Worm (Caenorhabditis elegans) whole organism, L3 larva: ENCODE results near the gene ergo-1.

Experiments
- R02D3.7 ChIP-seq: fragments of 150-350 bp; optimal IDR thresholded peaks from 2 replicates; lab custom pipeline; 2014; ENCODE audit warnings: missing biosample characterization, missing genetic modification characterization
- ZK546.5 ChIP-seq: sonication (generic microtip); optimal IDR thresholded peaks from 2 replicates; lab custom pipeline; 2017; ENCODE audit warnings: missing biosample characterization, missing genetic modification characterization
- aly-2 ChIP-seq: fragments of 150-350 bp; optimal IDR thresholded peaks from 2 replicates; lab custom pipeline; 2014; ENCODE audit warnings: missing biosample characterization, missing genetic modification characterization
- ceh-16 ChIP-seq: sonication (generic microtip); optimal IDR thresholded peaks from 2 replicates; lab custom pipeline; 2017; ENCODE audit warnings: missing biosample characterization, missing genetic modification characterization
- ceh-28 ChIP-seq: fragments of 150-350 bp; optimal IDR thresholded peaks from 2 replicates; lab custom pipeline; 2014; ENCODE audit warnings: missing biosample characterization, missing genetic modification reagents, missing genetic modification characterization
- ceh-9 ChIP-seq: sonication (generic microtip); optimal IDR thresholded peaks from 2 replicates; lab custom pipeline; 2018; ENCODE audit warnings: missing biosample characterization, missing genetic modification characterization
- egl-27 ChIP-seq: sonication (generic microtip); optimal IDR thresholded peaks from 4 replicates; lab custom pipeline; 2017; ENCODE audit warnings: missing biosample characterization, missing genetic modification reagents, missing genetic modification characterization
- egl-5 ChIP-seq: fragments of 150-350 bp; optimal IDR thresholded peaks from 2 replicates; lab custom pipeline; 2017; ENCODE audit warnings: missing biosample characterization, missing genetic modification reagents, missing genetic modification characterization, inconsistent platforms
- elt-1 ChIP-seq: fragments of 150-350 bp; optimal IDR thresholded peaks from 2 replicates; lab custom pipeline; 2014; ENCODE audit warnings: missing biosample characterization, missing genetic modification characterization
- elt-2 ChIP-seq: sonication (generic microtip); optimal IDR thresholded peaks from 2 replicates; lab custom pipeline; 2016; ENCODE audit warnings: missing genetic modification reagents, mild to moderate bottlenecking, missing genetic modification characterization, missing compliant biosample characterization
- elt-3 ChIP-seq, 3 experiments: fragments of 150-350 bp in 1 of 3; sonication (generic microtip) in 2 of 3; optimal IDR thresholded peaks; 2 replicates in 2 of 3; 4 replicates in 1 of 3; lab custom pipeline; 2014 to 2017; ENCODE audit warnings: missing biosample characterization in 3 of 3, missing genetic modification characterization in 3 of 3
- fkh-10 ChIP-seq: sonication (generic microtip); optimal IDR thresholded peaks from 2 replicates; lab custom pipeline; 2017; ENCODE audit warnings: missing biosample characterization, missing genetic modification reagents, missing genetic modification characterization
- hmg-11 ChIP-seq: sonication (generic microtip); optimal IDR thresholded peaks from 2 replicates; lab custom pipeline; 2016; ENCODE audit warnings: missing genetic modification characterization, missing compliant biosample characterization
- jun-1 ChIP-seq: fragments of 150-350 bp; optimal IDR thresholded peaks from 2 replicates; lab custom pipeline; 2014; ENCODE audit warnings: missing biosample characterization, missing genetic modification reagents, missing genetic modification characterization
- lin-15B ChIP-seq: fragments of 150-350 bp; optimal IDR thresholded peaks from 2 replicates; lab custom pipeline; 2014; ENCODE audit warnings: missing biosample characterization, missing genetic modification characterization
- lin-39 ChIP-seq: fragments of 150-350 bp; optimal IDR thresholded peaks from 2 replicates; lab custom pipeline; 2018; ENCODE audit warnings: missing biosample characterization, missing genetic modification reagents, missing genetic modification characterization
- lsy-12 ChIP-seq: sonication (generic microtip); optimal IDR thresholded peaks from 2 replicates; lab custom pipeline; 2016; ENCODE audit warnings: mild to moderate bottlenecking, missing genetic modification characterization, missing compliant biosample characterization
- mdl-1 ChIP-seq: fragments of 150-350 bp; optimal IDR thresholded peaks from 2 replicates; lab custom pipeline; 2014; ENCODE audit warnings: missing biosample characterization, missing genetic modification characterization
- nfya-1 ChIP-seq: sonication (generic microtip); optimal IDR thresholded peaks from 2 replicates; lab custom pipeline; 2017; ENCODE audit warnings: missing genetic modification characterization, mild to moderate bottlenecking, missing compliant biosample characterization, antibody characterized with exemption, moderate library complexity; ENCODE audit not compliant: insufficient read depth
- nhr-11 ChIP-seq: fragments of 150-350 bp; optimal IDR thresholded peaks from 2 replicates; lab custom pipeline; 2014; ENCODE audit warnings: missing biosample characterization, missing genetic modification characterization
- nhr-12 ChIP-seq: fragments of 150-350 bp; optimal IDR thresholded peaks from 2 replicates; lab custom pipeline; 2014; ENCODE audit warnings: missing biosample characterization, missing genetic modification characterization
- nhr-23 ChIP-seq: fragments of 150-350 bp; optimal IDR thresholded peaks from 2 replicates; lab custom pipeline; 2014; ENCODE audit warnings: missing biosample characterization, missing genetic modification reagents, missing genetic modification characterization
- nhr-237 ChIP-seq: fragments of 150-350 bp; optimal IDR thresholded peaks from 2 replicates; lab custom pipeline; 2014; ENCODE audit warnings: missing biosample characterization, missing genetic modification characterization
- nhr-25 ChIP-seq: sonication (generic microtip); optimal IDR thresholded peaks from 2 replicates; lab custom pipeline; 2017; ENCODE audit warnings: missing biosample characterization, missing genetic modification characterization
- nhr-43 ChIP-seq: sonication (generic microtip); optimal IDR thresholded peaks from 2 replicates; lab custom pipeline; 2016; ENCODE audit warnings: mild to moderate bottlenecking, missing genetic modification characterization, missing compliant biosample characterization; ENCODE audit not compliant: poor library complexity, severe bottlenecking
- nhr-77 ChIP-seq: fragments of 150-350 bp; optimal IDR thresholded peaks from 2 replicates; lab custom pipeline; 2014; ENCODE audit warnings: missing biosample characterization, missing genetic modification characterization
- pha-4 ChIP-seq: fragments of 150-350 bp; optimal IDR thresholded peaks from 2 replicates; lab custom pipeline; 2014; ENCODE audit warnings: missing biosample characterization, missing genetic modification reagents, missing genetic modification characterization
- pqm-1 ChIP-seq: fragments of 150-350 bp; optimal IDR thresholded peaks from 2 replicates; lab custom pipeline; 2017; ENCODE audit warnings: missing biosample characterization, missing genetic modification characterization, inconsistent platforms
- sea-2 ChIP-seq: fragments of 150-350 bp; sonication (generic microtip); optimal IDR thresholded peaks from 4 replicates; lab custom pipeline; 2014; ENCODE audit warnings: missing biosample characterization, missing genetic modification reagents, missing genetic modification characterization
- snpc-4 ChIP-seq: fragments of 150-350 bp; optimal IDR thresholded peaks from 2 replicates; lab custom pipeline; 2014; ENCODE audit warnings: missing biosample characterization, missing genetic modification characterization
- tbx-2 ChIP-seq: sonication (generic microtip); optimal IDR thresholded peaks from 2 replicates; lab custom pipeline; 2016; ENCODE audit warnings: mild to moderate bottlenecking, missing genetic modification characterization, missing compliant biosample characterization
- unc-39 ChIP-seq: sonication (generic microtip); optimal IDR thresholded peaks from 4 replicates; lab custom pipeline; 2017; ENCODE audit warnings: missing biosample characterization, missing genetic modification characterization
- unc-62 ChIP-seq: fragments of 150-350 bp; sonication (generic microtip); optimal IDR thresholded peaks from 4 replicates; lab custom pipeline; 2014; ENCODE audit warnings: missing biosample characterization, missing genetic modification reagents, missing genetic modification characterization
- zag-1 ChIP-seq: fragments of 150-350 bp; optimal IDR thresholded peaks from 2 replicates; lab custom pipeline; 2014; ENCODE audit warnings: missing biosample characterization, missing genetic modification characterization
- ztf-11 ChIP-seq: fragments of 150-350 bp; optimal IDR thresholded peaks from 2 replicates; lab custom pipeline; 2014; ENCODE audit warnings: missing biosample characterization, missing genetic modification characterization
- ztf-4 ChIP-seq: fragments of 150-350 bp; optimal IDR thresholded peaks from 2 replicates; lab custom pipeline; 2014; ENCODE audit warnings: missing biosample characterization, missing genetic modification characterization

Gene ergo-1

DNA sequence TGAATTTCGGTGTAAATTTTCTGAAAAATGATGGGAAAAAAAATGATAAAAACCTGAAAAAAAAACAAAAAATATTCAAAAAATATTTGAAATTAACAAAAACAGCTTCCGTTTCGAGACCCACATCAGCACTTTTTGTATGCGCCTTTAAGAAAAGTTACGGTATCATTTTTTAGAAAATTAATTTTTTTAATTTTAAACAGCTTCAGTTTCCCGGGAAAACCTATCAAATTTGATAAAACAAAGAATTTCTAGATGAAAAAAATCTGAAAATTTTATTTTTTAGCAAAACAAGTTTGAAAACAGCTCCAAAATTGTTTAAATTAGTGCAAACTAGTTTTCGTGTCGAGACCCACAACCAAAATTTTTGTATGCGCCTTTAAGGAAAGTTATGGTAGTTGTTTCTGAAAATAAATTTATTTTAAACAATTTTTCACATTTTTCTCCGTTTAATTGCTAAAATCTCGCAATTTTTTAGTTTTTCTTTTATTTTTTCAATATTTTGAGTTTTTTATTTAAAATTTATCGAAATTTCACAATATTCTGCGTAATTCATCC, 39.5 kb upstream of the ergo-1 start:
- no peak for TF ChIP-seq elt-2 (tag; lab: Kevin White, UChicago)
- TF ChIP-seq zag-1 (tag; lab: Kevin White, UChicago): no peak
- TF ChIP-seq nhr-43 (tag; lab: Kevin White, UChicago): no peak
- no peak for TF ChIP-seq unc-62 (GFP tag; lab: Kevin White, UChicago)
- no peak for TF ChIP-seq fkh-10
- TF ChIP-seq nhr-11 (tag; lab: Kevin White, UChicago): no peak
- no peak for TF ChIP-seq snpc-4 (tag; lab: Kevin White, UChicago)
- no peak for TF ChIP-seq unc-39 (tag; lab: Kevin White, UChicago)
- no peak for TF ChIP-seq sea-2 (GFP tag; lab: Kevin White, UChicago)
- TF ChIP-seq nhr-237 (tag; lab: Kevin White, UChicago): no peak
- no peak for TF ChIP-seq nhr-25
- no peak for TF ChIP-seq nfya-1
- TF ChIP-seq lsy-12: no peak
- TF ChIP-seq ceh-9 (tag; lab: Kevin White, UChicago): no peak
- TF ChIP-seq ztf-11: no peak
- no peak for TF ChIP-seq elt-3 (tag; optimal IDR thresholded peaks at IDR 0.05; lab: Kevin White, UChicago)
- TF ChIP-seq mdl-1: no peak
- TF ChIP-seq egl-27 (tag; lab: Kevin White, UChicago): no peak
- no peak for TF ChIP-seq pha-4 (tag; lab: Kevin White, UChicago)
- TF ChIP-seq lin-39 (tag; lab: Kevin White, UChicago): no peak

DNA sequence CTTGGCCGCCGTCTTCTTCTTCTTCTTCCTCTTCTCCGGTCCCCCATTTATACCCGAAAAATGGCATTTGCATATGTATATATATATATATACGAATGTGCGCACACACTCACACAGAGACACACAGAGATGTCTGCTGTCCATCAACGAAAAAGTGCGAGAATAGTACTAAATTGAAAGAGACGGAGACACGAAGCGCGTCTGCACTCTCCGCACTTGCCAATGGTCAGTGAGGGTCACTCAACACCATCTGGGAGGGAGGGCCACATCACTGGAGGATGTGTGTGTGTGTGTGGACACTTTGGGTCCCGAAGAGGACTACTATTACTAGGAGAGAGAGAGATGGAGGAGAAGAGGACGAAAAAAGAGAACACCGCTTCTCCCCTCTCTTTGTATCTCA, 33.4 kb upstream of the ergo-1 start:
- TF ChIP-seq lsy-12: peak; percentile 45
- peak; percentile 28 for TF ChIP-seq nhr-23 (tag; lab: Kevin White, UChicago)
- TF ChIP-seq hmg-11 (tag; lab: Kevin White, UChicago): peak; percentile 92
- TF ChIP-seq nfya-1: peak; percentile 86
- TF ChIP-seq nhr-77 (tag; lab: Kevin White, UChicago): no peak
- peak; percentile 57 for TF ChIP-seq lin-15B (tag; lab: Kevin White, UChicago)
- TF ChIP-seq fkh-10: peak; percentile 17
- no peak for TF ChIP-seq ztf-4
- peak; percentile 63 for TF ChIP-seq pha-4 (tag; lab: Kevin White, UChicago)
- peak; percentile 5 for TF ChIP-seq jun-1 (tag; lab: Kevin White, UChicago)
- TF ChIP-seq egl-5 (tag; lab: Kevin White, UChicago): peak; percentile 69
- no peak for TF ChIP-seq mdl-1
- peak; percentile 46 for TF ChIP-seq nhr-25
- TF ChIP-seq tbx-2 (tag; lab: Kevin White, UChicago): peak; percentile 11
- TF ChIP-seq lin-39 (tag; lab: Kevin White, UChicago): peak; percentile 87
- TF ChIP-seq ceh-28 (tag; lab: Kevin White, UChicago): no peak
- TF ChIP-seq snpc-4 (tag; lab: Kevin White, UChicago): peak; percentile 54
- TF ChIP-seq elt-2 (tag; lab: Kevin White, UChicago): no peak

DNA sequence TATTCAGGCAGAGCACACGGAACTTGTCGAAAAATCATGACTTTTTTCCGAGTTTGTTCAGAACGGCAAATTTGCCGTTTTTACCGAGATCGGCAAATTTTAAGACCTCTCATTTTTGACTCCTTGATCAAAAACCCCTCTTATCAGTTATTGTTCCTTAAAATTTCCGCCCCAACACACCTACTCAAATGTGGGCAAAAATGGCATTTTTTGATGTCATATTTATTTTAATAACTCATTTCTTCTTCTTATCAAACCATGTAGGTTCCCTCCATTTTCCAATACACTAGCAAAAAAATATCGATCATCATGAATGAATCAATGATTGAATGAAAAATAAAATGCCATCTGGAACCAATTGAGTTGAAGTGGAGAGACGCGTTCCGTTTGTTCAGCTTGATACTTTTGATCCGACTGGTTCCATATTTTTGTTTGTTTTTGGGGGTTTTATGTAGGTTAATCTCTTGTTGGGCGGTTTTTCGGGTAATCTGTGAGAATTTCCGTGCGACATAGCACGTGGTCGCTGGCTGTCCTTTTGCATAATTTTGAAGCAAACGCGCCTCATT, 32.0 kb upstream of the ergo-1 start:
- no peak for TF ChIP-seq aly-2 (tag; lab: Kevin White, UChicago)
- TF ChIP-seq unc-62 (GFP tag; lab: Kevin White, UChicago): no peak
- no peak for TF ChIP-seq ceh-16
- TF ChIP-seq lsy-12: no peak
- TF ChIP-seq nhr-25: no peak
- no peak for TF ChIP-seq elt-1 (tag; lab: Kevin White, UChicago)
- peak; percentile 60 for TF ChIP-seq elt-2 (tag; lab: Kevin White, UChicago)
- TF ChIP-seq mdl-1: no peak
- no peak for TF ChIP-seq egl-5 (tag; lab: Kevin White, UChicago)
- peak; percentile 48 for TF ChIP-seq pqm-1
- TF ChIP-seq ceh-9 (tag; lab: Kevin White, UChicago): no peak
- TF ChIP-seq ceh-28 (tag; lab: Kevin White, UChicago): no peak
- TF ChIP-seq sea-2 (GFP tag; lab: Kevin White, UChicago): no peak
- no peak for TF ChIP-seq nhr-12 (tag; lab: Kevin White, UChicago)
- no peak for TF ChIP-seq ZK546.5 (tag; lab: Kevin White, UChicago)
- TF ChIP-seq R02D3.7 (tag; lab: Kevin White, UChicago): no peak
